Worm (Caenorhabditis elegans) whole organism, L4 larva: Measurements from ENCODE around the gene daf-42.

Experiments
- gei-8 ChIP-seq: fragments of 200-800 bp; sonication (Bioruptor generic); optimal IDR thresholded peaks from 2 replicates; lab custom pipeline; 2018; ENCODE audit warnings: mild to moderate bottlenecking, missing genetic modification characterization, missing compliant biosample characterization
- lin-39 ChIP-seq: fragments of 150-350 bp; optimal IDR thresholded peaks from 2 replicates; lab custom pipeline; 2014; ENCODE audit warnings: missing biosample characterization, missing genetic modification reagents, missing genetic modification characterization
- mep-1 ChIP-seq: fragments of 150-350 bp; sonication (generic microtip); optimal IDR thresholded peaks from 3 replicates; lab custom pipeline; 2014; ENCODE audit warnings: missing biosample characterization, missing genetic modification characterization
- nhr-25 ChIP-seq: sonication (generic microtip); optimal IDR thresholded peaks from 2 replicates; lab custom pipeline; 2017; ENCODE audit warnings: missing genetic modification characterization, mild to moderate bottlenecking, missing compliant biosample characterization, antibody characterized with exemption, moderate library complexity, borderline replicate concordance; ENCODE audit not compliant: insufficient read depth
- nhr-76 ChIP-seq: fragments of 150-350 bp; optimal IDR thresholded peaks from 2 replicates; lab custom pipeline; 2014; ENCODE audit warnings: missing biosample characterization, missing genetic modification characterization
- snpc-4 ChIP-seq: fragments of 150-350 bp; optimal IDR thresholded peaks from 2 replicates; lab custom pipeline; 2014; ENCODE audit warnings: missing biosample characterization, missing genetic modification characterization
- unc-62 ChIP-seq, 3 experiments: fragments of 150-350 bp in 1 of 3; sonication (generic microtip); optimal IDR thresholded peaks in 2 of 3; peaks in 1 of 3; 1 replicate in 1 of 3; 2 replicates in 2 of 3; lab custom pipeline; 2014 to 2017; ENCODE audit warnings: missing biosample characterization in 3 of 3, missing genetic modification characterization in 3 of 3, missing genetic modification reagents in 3 of 3, missing genotype in 1 of 3

DNA sequence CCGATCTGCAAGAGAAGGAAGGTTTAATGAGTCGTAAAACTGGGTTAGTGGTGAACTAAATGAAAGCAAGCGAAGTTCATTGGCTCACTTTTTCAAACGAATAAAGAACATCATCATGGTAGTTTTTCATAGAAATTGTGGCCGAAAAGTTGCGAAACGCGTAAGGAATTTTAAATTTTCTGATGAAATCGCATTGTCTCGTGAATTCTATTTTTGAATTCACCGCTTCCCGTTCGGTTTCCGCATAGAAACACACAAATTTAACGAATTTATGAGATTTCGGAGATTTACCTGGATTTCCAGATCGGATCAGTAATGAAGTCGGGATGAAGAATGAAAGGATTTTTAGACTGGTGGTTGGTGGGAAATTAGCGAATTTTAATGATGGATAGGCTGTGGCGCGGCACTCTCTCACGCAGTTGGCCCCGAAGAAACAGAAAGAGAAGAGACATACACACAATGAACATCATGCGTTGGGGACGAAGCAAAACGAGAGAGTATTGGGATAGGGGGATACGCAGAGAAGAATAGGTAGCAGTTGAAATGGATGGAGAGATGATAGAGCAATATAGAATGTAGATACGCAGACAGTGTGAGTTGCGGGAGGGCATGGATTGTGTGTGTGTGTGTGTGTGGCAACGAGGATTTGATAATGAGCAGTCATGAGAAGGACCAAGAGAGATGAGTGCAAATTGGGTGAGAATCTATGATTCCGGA lies 40.3 kb upstream of the daf-42 start:
- TF ChIP-seq mep-1 (tag; lab: Kevin White, UChicago), result peak; percentile 67
- TF ChIP-seq unc-62 (GFP tag; optimal IDR thresholded peaks at IDR 0.05 in 1 of 2; lab: Kevin White, UChicago), result peak in 1 of 2 experiments; percentile 82
- no peak for TF ChIP-seq unc-62 (tag; optimal IDR thresholded peaks at IDR 0.05; lab: Kevin White, UChicago)
- no peak for TF ChIP-seq gei-8 (GFP tag; lab: Kevin White, UChicago)
- TF ChIP-seq snpc-4, result no peak
- no peak for TF ChIP-seq nhr-25
- no peak for TF ChIP-seq nhr-76 (tag; lab: Kevin White, UChicago)
- TF ChIP-seq lin-39 (tag; lab: Kevin White, UChicago), result no peak
